Worm (Caenorhabditis elegans): ENCODE measurements around the gene F26F12.3.

The F26F12.3 gene

ce11 chrV:5851631-5852030, 6.1 kb upstream of the F26F12.3 start:
- no peak for TF ChIP-seq him-1 (tag; optimal IDR thresholded peaks at IDR 0.05)
- TF ChIP-seq dao-5 (tag; optimal IDR thresholded peaks at IDR 0.05): no peak
- TF ChIP-seq W03F9.2 (tag; optimal IDR thresholded peaks at IDR 0.05): no peak

ce11 chrV:5850671-5851070, 5.2 kb upstream of the F26F12.3 start:
- TF ChIP-seq W03F9.2 (tag; optimal IDR thresholded peaks at IDR 0.05): no peak
- TF ChIP-seq dao-5 (tag; optimal IDR thresholded peaks at IDR 0.05): no peak
- TF ChIP-seq him-1 (tag; optimal IDR thresholded peaks at IDR 0.05): no peak

ce11 chrV:5848015-5848609, 2.6 kb upstream of the F26F12.3 start:
- TF ChIP-seq him-1 (tag; optimal IDR thresholded peaks at IDR 0.05): no peak
- no peak for TF ChIP-seq W03F9.2 (tag; optimal IDR thresholded peaks at IDR 0.05)
- TF ChIP-seq dao-5 (tag; optimal IDR thresholded peaks at IDR 0.05): no peak

ce11 chrV:5846729-5847128, 1.2 kb upstream of the F26F12.3 start:
- no peak for TF ChIP-seq dao-5 (tag; optimal IDR thresholded peaks at IDR 0.05)
- no peak for TF ChIP-seq him-1 (tag; optimal IDR thresholded peaks at IDR 0.05)
- TF ChIP-seq W03F9.2 (tag; optimal IDR thresholded peaks at IDR 0.05): no peak

ce11 chrV:5845162-5845561, 357 bp downstream of the F26F12.3 start:
- TF ChIP-seq dao-5 (tag; optimal IDR thresholded peaks at IDR 0.05) (no peak), him-1 (tag; optimal IDR thresholded peaks at IDR 0.05) (no peak), W03F9.2 (tag; optimal IDR thresholded peaks at IDR 0.05) (no peak)

- TF ChIP-seq W03F9.2 (tag; optimal IDR thresholded peaks at IDR 0.05) (peak; percentile 28), him-1 (tag; optimal IDR thresholded peaks at IDR 0.05) (peak; percentile 21), dao-5 (tag; optimal IDR thresholded peaks at IDR 0.05) (no peak)
Measured at ce11 chrV:5844349-5844760, 1.2 kb downstream of the F26F12.3 start.

ce11 chrV:5843415-5844337, 1.8 kb downstream of the F26F12.3 start:
- TF ChIP-seq W03F9.2 (tag; optimal IDR thresholded peaks at IDR 0.05): no peak
- no peak for TF ChIP-seq dao-5 (tag; optimal IDR thresholded peaks at IDR 0.05)
- TF ChIP-seq him-1 (tag; optimal IDR thresholded peaks at IDR 0.05): no peak

- TF ChIP-seq dao-5 (tag; optimal IDR thresholded peaks at IDR 0.05): no peak
- no peak for TF ChIP-seq W03F9.2 (tag; optimal IDR thresholded peaks at IDR 0.05)
- no peak for TF ChIP-seq him-1 (tag; optimal IDR thresholded peaks at IDR 0.05)
Measured at ce11 chrV:5842507-5843144, 2.9 kb downstream of the F26F12.3 start.

- TF ChIP-seq dao-5 (tag; optimal IDR thresholded peaks at IDR 0.05): no peak
- TF ChIP-seq him-1 (tag; optimal IDR thresholded peaks at IDR 0.05): no peak
- TF ChIP-seq W03F9.2 (tag; optimal IDR thresholded peaks at IDR 0.05): no peak
Measured at ce11 chrV:5840939-5841338, 4.6 kb downstream of the F26F12.3 start.

ce11 chrV:5838576-5839366, 6.7 kb downstream of the F26F12.3 start, which contains the start of gene F26F12.2:
TSS of gene F26F12.2 (minus strand) at chrV:5838613.
- TF ChIP-seq W03F9.2 (tag; optimal IDR thresholded peaks at IDR 0.05) (no peak), him-1 (tag; optimal IDR thresholded peaks at IDR 0.05) (no peak), dao-5 (tag; optimal IDR thresholded peaks at IDR 0.05) (no peak)

ce11 chrV:5836616-5836982, 8.9 kb downstream of the F26F12.3 start, which contains the start of gene col-140:
TSS of gene col-140 (minus strand) at chrV:5836834.
- TF ChIP-seq him-1 (tag; optimal IDR thresholded peaks at IDR 0.05) (no peak), dao-5 (tag; optimal IDR thresholded peaks at IDR 0.05) (no peak)

ce11 chrV:5835979-5836615, 9.4 kb downstream of the F26F12.3 start:
- no peak for TF ChIP-seq him-1 (tag; optimal IDR thresholded peaks at IDR 0.05)
- no peak for TF ChIP-seq W03F9.2 (tag; optimal IDR thresholded peaks at IDR 0.05)
- TF ChIP-seq dao-5 (tag; optimal IDR thresholded peaks at IDR 0.05): no peak

- TF ChIP-seq W03F9.2 (tag; optimal IDR thresholded peaks at IDR 0.05): no peak
- no peak for TF ChIP-seq dao-5 (tag; optimal IDR thresholded peaks at IDR 0.05)
- no peak for TF ChIP-seq him-1 (tag; optimal IDR thresholded peaks at IDR 0.05)
Measured at ce11 chrV:5835397-5835796, 10.1 kb downstream of the F26F12.3 start.

Measured in whole organism, L4/young adult.